Fruit fly (Drosophila melanogaster) whole organism, embryonic: ENCODE measurements around the gene CG3104.

ENCODE experiments used
- CG10267 ChIP-seq: fragments of 200-800 bp; sonication (Bioruptor generic); optimal IDR thresholded peaks from 2 replicates; lab custom pipeline; 2018; ENCODE audit warnings: missing biosample characterization, mild to moderate bottlenecking, missing genetic modification characterization, moderate library complexity
- CG10565 ChIP-seq: fragments of 200-800 bp; sonication (Bioruptor generic); optimal IDR thresholded peaks from 3 replicates; lab custom pipeline; 2016; ENCODE audit warnings: missing biosample characterization, mild to moderate bottlenecking, missing genetic modification characterization
- CG11093 ChIP-seq: fragments of 200-800 bp; sonication (Bioruptor generic); IDR thresholded peaks from 3 replicates; pipeline ENCODE4 v1.3.6; 2022; ENCODE audit warnings: missing biosample characterization, missing genetic modification characterization
- CG12219 ChIP-seq: fragments of 200-800 bp; sonication (Bioruptor generic); optimal IDR thresholded peaks from 3 replicates; lab custom pipeline; 2018; ENCODE audit warnings: missing biosample characterization, mild to moderate bottlenecking, missing genetic modification characterization
- CG12299 ChIP-seq: fragments of 200-800 bp; sonication (Bioruptor generic); optimal IDR thresholded peaks from 2 replicates; lab custom pipeline; 2018; ENCODE audit warnings: missing biosample characterization, mild to moderate bottlenecking, missing genetic modification characterization
- CG12659 ChIP-seq: fragments of 200-800 bp; sonication (Bioruptor generic); optimal IDR thresholded peaks from 3 replicates; lab custom pipeline; 2017; ENCODE audit warnings: mild to moderate bottlenecking, missing biosample characterization, missing genetic modification reagents, missing genetic modification characterization
- CG1603 ChIP-seq: fragments of 200-800 bp; sonication (Bioruptor generic); optimal IDR thresholded peaks from 2 replicates; lab custom pipeline; 2019; ENCODE audit warnings: missing biosample characterization, mild to moderate bottlenecking, missing genetic modification characterization, moderate library complexity
- CG16813 ChIP-seq: fragments of 200-800 bp; sonication (Bioruptor generic); IDR thresholded peaks from 3 replicates; pipeline ENCODE4 v1.3.6; 2022; ENCODE audit warnings: missing biosample characterization, missing genetic modification characterization; ENCODE audit not compliant: partially characterized antibody
- CG17359 ChIP-seq: fragments of 200-800 bp; sonication (Bioruptor generic); optimal IDR thresholded peaks from 3 replicates; lab custom pipeline; 2018; ENCODE audit warnings: missing biosample characterization, mild to moderate bottlenecking, missing genetic modification characterization, moderate library complexity
- CG1792 ChIP-seq: fragments of 200-800 bp; sonication (Bioruptor generic); optimal IDR thresholded peaks from 2 replicates; lab custom pipeline; 2016; ENCODE audit warnings: missing biosample characterization, missing genetic modification characterization
- CG30020 ChIP-seq: fragments of 200-800 bp; optimal IDR thresholded peaks from 2 replicates; lab custom pipeline; 2019; ENCODE audit warnings: missing biosample characterization, mild to moderate bottlenecking, missing genetic modification characterization, moderate library complexity
- CG32772 ChIP-seq: fragments of 200-800 bp; sonication (Bioruptor generic); IDR thresholded peaks from 2 replicates; pipeline ENCODE4 v1.3.6; 2022; ENCODE audit warnings: missing biosample characterization, missing genetic modification characterization
- CG3995 ChIP-seq: fragments of 200-800 bp; sonication (Bioruptor generic); optimal IDR thresholded peaks from 3 replicates; lab custom pipeline; 2016; ENCODE audit warnings: missing biosample characterization, missing genetic modification characterization
- CG4328 ChIP-seq: fragments of 200-800 bp; sonication (Bioruptor generic); optimal IDR thresholded peaks from 3 replicates; lab custom pipeline; 2017; ENCODE audit warnings: missing biosample characterization, missing genetic modification reagents, missing genetic modification characterization
- CG43689 ChIP-seq: fragments of 200-800 bp; sonication (Bioruptor generic); IDR thresholded peaks from 2 replicates; pipeline ENCODE4 v1.3.6; 2022; ENCODE audit warnings: missing biosample characterization, missing genetic modification characterization
- CG4404 ChIP-seq: fragments of 200-800 bp; sonication (Bioruptor generic); IDR thresholded peaks from 2 replicates; pipeline ENCODE4 v1.3.6; 2022; ENCODE audit warnings: missing biosample characterization, missing genetic modification characterization
- CG6791 ChIP-seq: fragments of 200-800 bp; sonication (Bioruptor generic); IDR thresholded peaks from 3 replicates; pipeline ENCODE4 v1.3.6; 2022; ENCODE audit warnings: missing biosample characterization, missing genetic modification characterization; ENCODE audit not compliant: partially characterized antibody
- CG7786 ChIP-seq: fragments of 200-800 bp; sonication (Bioruptor generic); optimal IDR thresholded peaks from 2 replicates; lab custom pipeline; 2016; ENCODE audit warnings: missing biosample characterization, missing genetic modification characterization
- CG9932 ChIP-seq: fragments of 200-800 bp; sonication (Bioruptor generic); IDR thresholded peaks from 2 replicates; pipeline ENCODE4 v1.3.6; 2022; ENCODE audit warnings: missing biosample characterization, missing genetic modification characterization
- CTCF ChIP-seq: fragments of 200-800 bp; sonication (Bioruptor generic); optimal IDR thresholded peaks from 2 replicates; lab custom pipeline; 2017; ENCODE audit warnings: missing biosample characterization, mild to moderate bottlenecking, missing genetic modification characterization, moderate library complexity
- Dek ChIP-seq: fragments of 200-800 bp; sonication (Bioruptor generic); optimal IDR thresholded peaks from 3 replicates; lab custom pipeline; 2019; ENCODE audit warnings: missing biosample characterization, mild to moderate bottlenecking, missing genetic modification characterization, moderate library complexity
- Dip3 ChIP-seq: fragments of 200-800 bp; sonication (Bioruptor generic); optimal IDR thresholded peaks from 3 replicates; lab custom pipeline; 2016; ENCODE audit warnings: missing biosample characterization, missing genetic modification characterization
- Fer2 ChIP-seq: fragments of 200-800 bp; sonication (Bioruptor generic); optimal IDR thresholded peaks from 2 replicates; lab custom pipeline; 2018; ENCODE audit warnings: missing biosample characterization, mild to moderate bottlenecking, missing genetic modification characterization, moderate library complexity
- HLH3B ChIP-seq: fragments of 200-800 bp; sonication (Bioruptor generic); IDR thresholded peaks from 2 replicates; pipeline ENCODE4 v1.3.6; 2022; ENCODE audit warnings: missing biosample characterization, missing genetic modification characterization
- HLH54F ChIP-seq: fragments of 200-800 bp; sonication (Bioruptor generic); optimal IDR thresholded peaks from 3 replicates; lab custom pipeline; 2016; ENCODE audit warnings: missing biosample characterization, missing genetic modification characterization
- Hey ChIP-seq: fragments of 200-800 bp; sonication (Bioruptor generic); optimal IDR thresholded peaks from 3 replicates; lab custom pipeline; 2018; ENCODE audit warnings: missing biosample characterization, mild to moderate bottlenecking, missing genetic modification characterization
- HmgD ChIP-seq: fragments of 200-800 bp; sonication (Bioruptor generic); optimal IDR thresholded peaks from 3 replicates; lab custom pipeline; 2016; ENCODE audit warnings: missing biosample characterization, missing genetic modification characterization
- Mes4 ChIP-seq: fragments of 200-800 bp; sonication (Bioruptor generic); optimal IDR thresholded peaks from 2 replicates; lab custom pipeline; 2016; ENCODE audit warnings: missing biosample characterization, missing genetic modification characterization
- Rfx ChIP-seq: fragments of 200-800 bp; sonication (Bioruptor generic); IDR thresholded peaks from 2 replicates; pipeline ENCODE4 v1.3.6; 2022; ENCODE audit warnings: missing biosample characterization, missing genetic modification characterization
- Rx ChIP-seq: fragments of 200-800 bp; sonication (Bioruptor generic); IDR thresholded peaks from 2 replicates; pipeline ENCODE4 v1.3.6; 2022; ENCODE audit warnings: missing biosample characterization, missing genetic modification characterization
- Side ChIP-seq: fragments of 200-800 bp; sonication (Bioruptor generic); optimal IDR thresholded peaks from 2 replicates; lab custom pipeline; 2016; ENCODE audit warnings: missing biosample characterization, missing genetic modification characterization
- Six4 ChIP-seq: fragments of 200-800 bp; sonication (Bioruptor generic); optimal IDR thresholded peaks from 2 replicates; lab custom pipeline; 2016; ENCODE audit warnings: missing biosample characterization, missing genetic modification characterization
- ap ChIP-seq: fragments of 200-800 bp; sonication (Bioruptor generic); IDR thresholded peaks from 2 replicates; pipeline ENCODE4 v1.3.6; 2022; ENCODE audit warnings: missing biosample characterization, missing genetic modification characterization
- chif ChIP-seq, 2 experiments: fragments of 200-800 bp; sonication (Bioruptor generic); optimal IDR thresholded peaks; 3 replicates each; lab custom pipeline; 2016; ENCODE audit warnings: missing biosample characterization in 2 of 2, missing genetic modification characterization in 2 of 2
- crp ChIP-seq, 2 experiments: fragments of 200-800 bp; sonication (Bioruptor generic); optimal IDR thresholded peaks; 2 replicates in 1 of 2; 3 replicates in 1 of 2; lab custom pipeline; 2017; ENCODE audit warnings: missing biosample characterization in 2 of 2, missing genetic modification characterization in 2 of 2, mild to moderate bottlenecking in 1 of 2, moderate library complexity in 1 of 2
- dmrt99B ChIP-seq: fragments of 200-800 bp; sonication (Bioruptor generic); optimal IDR thresholded peaks from 2 replicates; lab custom pipeline; 2018; ENCODE audit warnings: missing biosample characterization, mild to moderate bottlenecking, missing genetic modification characterization, moderate library complexity
- hb ChIP-seq: fragments of 200-800 bp; sonication (Bioruptor generic); IDR thresholded peaks from 3 replicates; pipeline ENCODE4 v1.3.6; 2022; ENCODE audit warnings: missing biosample characterization, missing genetic modification characterization; ENCODE audit not compliant: partially characterized antibody
- inv ChIP-seq: fragments of 200-800 bp; sonication (Bioruptor generic); IDR thresholded peaks from 2 replicates; pipeline ENCODE4 v1.3.6; 2022; ENCODE audit warnings: missing biosample characterization, missing genetic modification characterization; ENCODE audit not compliant: partially characterized antibody
- jumu ChIP-seq: fragments of 200-800 bp; sonication (Bioruptor generic); optimal IDR thresholded peaks from 3 replicates; lab custom pipeline; 2016; ENCODE audit warnings: missing biosample characterization, missing genetic modification characterization
- kay ChIP-seq: fragments of 200-800 bp; sonication (Bioruptor generic); optimal IDR thresholded peaks from 2 replicates; lab custom pipeline; 2016; ENCODE audit warnings: missing biosample characterization, missing genetic modification characterization
- knrl ChIP-seq: fragments of 200-800 bp; sonication (Bioruptor generic); IDR thresholded peaks from 3 replicates; pipeline ENCODE4 v1.3.6; 2022; ENCODE audit warnings: missing biosample characterization, missing genetic modification characterization; ENCODE audit not compliant: partially characterized antibody
- lilli ChIP-seq: fragments of 200-800 bp; sonication (Bioruptor generic); optimal IDR thresholded peaks from 3 replicates; lab custom pipeline; 2016; ENCODE audit warnings: missing biosample characterization, missing genetic modification characterization
- mirr ChIP-seq: fragments of 200-800 bp; sonication (Bioruptor generic); optimal IDR thresholded peaks from 3 replicates; lab custom pipeline; 2018; ENCODE audit warnings: missing biosample characterization, mild to moderate bottlenecking, missing genetic modification characterization
- odd ChIP-seq: fragments of 200-800 bp; sonication (Bioruptor generic); optimal IDR thresholded peaks from 2 replicates; lab custom pipeline; 2017; ENCODE audit warnings: missing biosample characterization, mild to moderate bottlenecking, missing genetic modification characterization
- onecut ChIP-seq: fragments of 200-800 bp; sonication (Bioruptor generic); IDR thresholded peaks from 2 replicates; pipeline ENCODE4 v1.3.6; 2022; ENCODE audit warnings: missing biosample characterization, missing genetic modification characterization
- pros ChIP-seq: fragments of 200-800 bp; sonication (Bioruptor generic); optimal IDR thresholded peaks from 3 replicates; lab custom pipeline; 2019; ENCODE audit warnings: missing biosample characterization, mild to moderate bottlenecking, missing genetic modification characterization, moderate library complexity
- salm ChIP-seq: fragments of 200-800 bp; sonication (Bioruptor generic); optimal IDR thresholded peaks from 2 replicates; lab custom pipeline; 2018; ENCODE audit warnings: missing biosample characterization, mild to moderate bottlenecking, missing genetic modification characterization
- schlank ChIP-seq: fragments of 200-800 bp; sonication (Bioruptor generic); optimal IDR thresholded peaks from 2 replicates; lab custom pipeline; 2018; ENCODE audit warnings: missing biosample characterization, mild to moderate bottlenecking, missing genetic modification characterization
- tio ChIP-seq: fragments of 200-800 bp; sonication (Bioruptor generic); optimal IDR thresholded peaks from 2 replicates; lab custom pipeline; 2017; ENCODE audit warnings: missing biosample characterization, missing genetic modification characterization, inconsistent platforms
- tll ChIP-seq, 2 experiments: fragments of 200-800 bp in 1 of 2; fragments of >200 bp in 1 of 2; sonication (Bioruptor generic) in 1 of 2; optimal IDR thresholded peaks; 2 replicates each; lab custom pipeline; 2017 to 2019; ENCODE audit warnings: missing biosample characterization in 2 of 2, missing genetic modification characterization in 2 of 2, mild to moderate bottlenecking in 1 of 2, moderate library complexity in 1 of 2

CG3104 gene

dm6 chr2L:2861885-2862620 lies 6.5 kb upstream of the CG3104 start (continued):
- TF ChIP-seq chif (GFP tag; optimal IDR thresholded peaks at IDR 0.05; lab: Kevin White, UChicago) = no peak
- TF ChIP-seq Rfx = 0 out of 2 replicates have a peak, but pooled peaks have one; percentile 8
- no peak for TF ChIP-seq Fer2
- TF ChIP-seq Six4 (GFP tag; lab: Kevin White, UChicago) = no peak
- TF ChIP-seq CG12659 (GFP tag; lab: Kevin White, UChicago) = no peak
- no peak for TF ChIP-seq CG3995 (GFP tag; lab: Kevin White, UChicago)
- TF ChIP-seq knrl (GFP tag; lab: Robert Waterston, UW) = no peak
- no peak for TF ChIP-seq CG43689 (GFP tag; lab: Robert Waterston, UW)
- TF ChIP-seq CG1792 = no peak
- no peak for TF ChIP-seq Dek
- no peak for TF ChIP-seq onecut (GFP tag; lab: Robert Waterston, UW)
- no peak for TF ChIP-seq salm (tag; lab: Kevin White, UChicago)
- no peak for TF ChIP-seq inv
- no peak for TF ChIP-seq lilli (GFP tag; lab: Kevin White, UChicago)
- TF ChIP-seq CTCF (GFP tag; lab: Kevin White, UChicago) = no peak
- no peak for TF ChIP-seq CG17359
- TF ChIP-seq hb = no peak
- peak; percentile 43; the same call in 1 of the 3 replicates for TF ChIP-seq CG16813 (GFP tag; lab: Robert Waterston, UW)
- peak; percentile 5 for TF ChIP-seq dmrt99B (tag; lab: Kevin White, UChicago)
- no peak for TF ChIP-seq jumu (GFP tag; lab: Kevin White, UChicago)
- no peak for TF ChIP-seq CG4404 (GFP tag; lab: Robert Waterston, UW)
- no peak for TF ChIP-seq Mes4 (GFP tag; lab: Kevin White, UChicago)
- TF ChIP-seq HLH3B (GFP tag; lab: Robert Waterston, UW) = 0 out of 2 replicates have a peak, but pooled peaks have one; percentile 6
- no peak for TF ChIP-seq HLH54F
- TF ChIP-seq tll (GFP tag; optimal IDR thresholded peaks at IDR 0.05; lab: Kevin White, UChicago) = no peak
- no peak for TF ChIP-seq Side (GFP tag; lab: Kevin White, UChicago)
- TF ChIP-seq pros (GFP tag; lab: Kevin White, UChicago) = peak; percentile 39
- no peak for TF ChIP-seq CG10267 (tag; lab: Kevin White, UChicago)
- no peak for TF ChIP-seq crp (GFP tag; optimal IDR thresholded peaks at IDR 0.05; lab: Kevin White, UChicago)
- TF ChIP-seq ap (GFP tag; lab: Robert Waterston, UW) = no peak
- TF ChIP-seq Hey (tag; lab: Kevin White, UChicago) = no peak
- TF ChIP-seq CG10565 (GFP tag; lab: Kevin White, UChicago) = no peak
- no peak for TF ChIP-seq kay (GFP tag; lab: Kevin White, UChicago)
- no peak for TF ChIP-seq Rx
- TF ChIP-seq odd (GFP tag; lab: Kevin White, UChicago) = no peak
- no peak for TF ChIP-seq CG11093 (GFP tag; lab: Robert Waterston, UW)
- TF ChIP-seq HmgD (GFP tag; lab: Kevin White, UChicago) = peak; percentile 2
- TF ChIP-seq CG12299 = no peak
- TF ChIP-seq CG30020 (tag; lab: Kevin White, UChicago) = no peak
- TF ChIP-seq schlank (tag; lab: Kevin White, UChicago) = no peak
- TF ChIP-seq CG9932 (GFP tag; lab: Robert Waterston, UW) = no peak
- no peak for TF ChIP-seq Dip3
- TF ChIP-seq CG6791 (GFP tag; lab: Robert Waterston, UW) = peak; percentile 68; the same call in 2 of the 3 replicates
- peak; percentile 13 for TF ChIP-seq mirr
- TF ChIP-seq CG1603 (tag; lab: Kevin White, UChicago) = no peak
- no peak for TF ChIP-seq CG7786 (GFP tag; lab: Kevin White, UChicago)
- TF ChIP-seq CG4328 (GFP tag; lab: Kevin White, UChicago) = no peak
- TF ChIP-seq CG32772 (GFP tag; lab: Robert Waterston, UW) = no peak
- TF ChIP-seq CG12219 = peak; percentile 5
- TF ChIP-seq tio (GFP tag; lab: Kevin White, UChicago) = no peak
